Worm (Caenorhabditis elegans) whole organism, young adult: Measurements from ENCODE around the gene K06B4.4.

Source experiments
- attf-3 ChIP-seq: fragments of 200-800 bp; sonication (Bioruptor generic); conservative IDR thresholded peaks from 2 replicates; pipeline ENCODE4 v1.3.6; 2022; ENCODE audit warnings: missing genetic modification reagents, missing genetic modification characterization, missing compliant biosample characterization
- ceh-58 ChIP-seq: fragments of 200-800 bp; sonication (Bioruptor generic); IDR thresholded peaks from 2 replicates; pipeline ENCODE4 v1.3.6; 2022; ENCODE audit warnings: missing genetic modification characterization, missing compliant biosample characterization
- nhr-80 ChIP-seq: sonication (generic microtip); optimal IDR thresholded peaks from 2 replicates; lab custom pipeline; 2016; ENCODE audit warnings: missing genetic modification characterization, missing compliant biosample characterization
- pha-4 ChIP-seq: fragments of 150-350 bp; sonication (generic microtip); optimal IDR thresholded peaks from 2 replicates; lab custom pipeline; 2014; ENCODE audit warnings: missing biosample characterization, missing genetic modification reagents, missing genetic modification characterization
- rpc-1 ChIP-seq, 2 experiments: fragments of 150-350 bp in 1 of 2; sonication (generic microtip) in 1 of 2; optimal IDR thresholded peaks; 2 replicates each; lab custom pipeline; 2014 to 2018; ENCODE audit warnings: missing biosample characterization in 1 of 2, missing genetic modification characterization in 1 of 2, missing genetic modification reagents in 1 of 2, missing genotype in 1 of 2
- sdz-38 ChIP-seq: sonication (generic microtip); optimal IDR thresholded peaks from 2 replicates; lab custom pipeline; 2016; ENCODE audit warnings: missing genotype, missing genetic modification characterization, missing compliant biosample characterization
- unc-62 ChIP-seq: fragments of 150-350 bp; optimal IDR thresholded peaks from 2 replicates; lab custom pipeline; 2014; ENCODE audit warnings: missing biosample characterization, missing genetic modification reagents, missing genetic modification characterization

ce11 chrV:15661580-15661979, 7.4 kb upstream of the K06B4.4 start:
- TF ChIP-seq unc-62 (GFP tag; lab: Kevin White, UChicago) (no peak), pha-4 (tag; lab: Kevin White, UChicago) (no peak), ceh-58 (no peak), nhr-80 (tag; lab: Kevin White, UChicago) (no peak), sdz-38 (tag; lab: Kevin White, UChicago) (no peak), rpc-1 (optimal IDR thresholded peaks at IDR 0.05; lab: Kevin White, UChicago) (no peak), rpc-1 (tag; optimal IDR thresholded peaks at IDR 0.05; lab: Kevin White, UChicago) (no peak), attf-3 (GFP tag; lab: Robert Waterston, UW) (no peak)
